Fruit fly (Drosophila melanogaster) whole organism, embryonic: Measurements from ENCODE around the gene mRpS25.

Experiments used
- CG10979 ChIP-seq: fragments of 200-800 bp; sonication (Bioruptor generic); optimal IDR thresholded peaks from 2 replicates; lab custom pipeline; 2018; ENCODE audit warnings: missing biosample characterization, mild to moderate bottlenecking, missing genetic modification characterization, moderate library complexity
- CG11696 ChIP-seq: fragments of 200-800 bp; sonication (Bioruptor generic); IDR thresholded peaks from 2 replicates; pipeline ENCODE4 v1.3.6; 2022; ENCODE audit warnings: missing biosample characterization, missing genetic modification characterization
- CG11723 ChIP-seq: fragments of 200-800 bp; sonication (Bioruptor generic); optimal IDR thresholded peaks from 2 replicates; lab custom pipeline; 2017; ENCODE audit warnings: missing biosample characterization, mild to moderate bottlenecking, missing genetic modification characterization
- CG12236 ChIP-seq: fragments of 200-800 bp; sonication (Bioruptor generic); optimal IDR thresholded peaks from 2 replicates; lab custom pipeline; 2016; ENCODE audit warnings: missing biosample characterization, missing genetic modification characterization
- CG13123 ChIP-seq: fragments of 200-800 bp; sonication (Bioruptor generic); optimal IDR thresholded peaks from 2 replicates; lab custom pipeline; 2016; ENCODE audit warnings: missing biosample characterization, missing genetic modification characterization
- CG13775 ChIP-seq: fragments of 200-800 bp; sonication (Bioruptor generic); optimal IDR thresholded peaks from 3 replicates; lab custom pipeline; 2017; ENCODE audit warnings: missing biosample characterization, mild to moderate bottlenecking, missing genetic modification characterization
- CG17328 ChIP-seq: fragments of 200-800 bp; sonication (Bioruptor generic); IDR thresholded peaks from 2 replicates; pipeline ENCODE4 v1.3.6; 2022; ENCODE audit warnings: missing biosample characterization, missing genetic modification characterization
- CG17802 ChIP-seq: fragments of 200-800 bp; sonication (Bioruptor generic); optimal IDR thresholded peaks from 2 replicates; lab custom pipeline; 2018; ENCODE audit warnings: missing biosample characterization, mild to moderate bottlenecking, missing genetic modification characterization, moderate library complexity
- CG18262 ChIP-seq: fragments of 200-800 bp; optimal IDR thresholded peaks from 3 replicates; lab custom pipeline; 2019; ENCODE audit warnings: missing biosample characterization, mild to moderate bottlenecking, missing genetic modification characterization, moderate library complexity
- CG1832 ChIP-seq: fragments of 200-800 bp; sonication (Bioruptor generic); optimal IDR thresholded peaks from 2 replicates; lab custom pipeline; 2017; ENCODE audit warnings: missing biosample characterization, mild to moderate bottlenecking, missing genetic modification characterization, inconsistent platforms
- CG18476 ChIP-seq: fragments of 200-800 bp; sonication (Bioruptor generic); optimal IDR thresholded peaks from 2 replicates; lab custom pipeline; 2016; ENCODE audit warnings: missing biosample characterization, mild to moderate bottlenecking, missing genetic modification characterization
- CG32532 ChIP-seq: fragments of 200-800 bp; sonication (Bioruptor generic); IDR thresholded peaks from 2 replicates; pipeline ENCODE4 v1.3.6; 2022; ENCODE audit warnings: missing biosample characterization, missing genetic modification characterization
- CG32767 ChIP-seq: fragments of 200-800 bp; sonication (Bioruptor generic); IDR thresholded peaks from 2 replicates; pipeline ENCODE4 v1.3.6; 2022; ENCODE audit warnings: missing biosample characterization, missing genetic modification characterization
- CG3407 ChIP-seq: fragments of 200-800 bp; sonication (Bioruptor generic); optimal IDR thresholded peaks from 2 replicates; lab custom pipeline; 2018; ENCODE audit warnings: missing biosample characterization, mild to moderate bottlenecking, missing genetic modification characterization
- CG3995 ChIP-seq: fragments of 200-800 bp; sonication (Bioruptor generic); optimal IDR thresholded peaks from 3 replicates; lab custom pipeline; 2016; ENCODE audit warnings: missing biosample characterization, missing genetic modification characterization
- CG4360 ChIP-seq: fragments of 200-800 bp; sonication (Bioruptor generic); IDR thresholded peaks from 2 replicates; pipeline ENCODE4 v1.3.6; 2022; ENCODE audit warnings: missing biosample characterization, missing genetic modification characterization
- CG5245 ChIP-seq: fragments of 200-800 bp; sonication (Bioruptor generic); optimal IDR thresholded peaks from 3 replicates; lab custom pipeline; 2016; ENCODE audit warnings: missing biosample characterization, missing genetic modification characterization
- CG6791 ChIP-seq: fragments of 200-800 bp; sonication (Bioruptor generic); IDR thresholded peaks from 3 replicates; pipeline ENCODE4 v1.3.6; 2022; ENCODE audit warnings: missing biosample characterization, missing genetic modification characterization; ENCODE audit not compliant: partially characterized antibody
- CG6854 ChIP-seq: fragments of 200-800 bp; sonication (Bioruptor generic); optimal IDR thresholded peaks from 3 replicates; lab custom pipeline; 2017; ENCODE audit warnings: missing biosample characterization, mild to moderate bottlenecking, missing genetic modification characterization
- CG7271 ChIP-seq: fragments of 200-800 bp; sonication (Bioruptor generic); optimal IDR thresholded peaks from 2 replicates; lab custom pipeline; 2018; ENCODE audit warnings: missing biosample characterization, mild to moderate bottlenecking, missing genetic modification characterization, moderate library complexity
- CG7372 ChIP-seq: fragments of 200-800 bp; sonication (Bioruptor generic); IDR thresholded peaks from 2 replicates; pipeline ENCODE4 v1.3.6; 2022; ENCODE audit warnings: missing biosample characterization, missing genetic modification characterization
- CrebB ChIP-seq: fragments of 200-800 bp; sonication (Bioruptor generic); optimal IDR thresholded peaks from 3 replicates; lab custom pipeline; 2018; ENCODE audit warnings: missing biosample characterization, mild to moderate bottlenecking, missing genetic modification characterization
- E2f2 ChIP-seq: fragments of 200-800 bp; sonication (Bioruptor generic); IDR thresholded peaks from 2 replicates; pipeline ENCODE4 v1.3.6; 2022; ENCODE audit warnings: missing biosample characterization, missing genetic modification characterization
- GATAe ChIP-seq: fragments of 200-800 bp; sonication (Bioruptor generic); conservative IDR thresholded peaks from 2 replicates; pipeline ENCODE4 v1.3.6; 2022; ENCODE audit warnings: missing biosample characterization, missing genetic modification characterization
- HmgZ ChIP-seq: fragments of 200-800 bp; sonication (Bioruptor generic); optimal IDR thresholded peaks from 2 replicates; lab custom pipeline; 2018; ENCODE audit warnings: missing biosample characterization, mild to moderate bottlenecking, missing genetic modification characterization
- Kr ChIP-seq: fragments of 200-800 bp; sonication (Bioruptor generic); optimal IDR thresholded peaks from 2 replicates; lab custom pipeline; 2017; ENCODE audit warnings: missing biosample characterization, mild to moderate bottlenecking, missing genetic modification characterization
- Mad ChIP-seq: fragments of 200-800 bp; sonication (Bioruptor generic); optimal IDR thresholded peaks from 2 replicates; lab custom pipeline; 2016; ENCODE audit warnings: missing biosample characterization, missing genetic modification characterization
- Myb ChIP-seq: fragments of 200-800 bp; sonication (Bioruptor generic); optimal IDR thresholded peaks from 2 replicates; lab custom pipeline; 2016; ENCODE audit warnings: missing biosample characterization, missing genetic modification characterization
- NC2α ChIP-seq: fragments of 200-800 bp; sonication (Bioruptor generic); optimal IDR thresholded peaks from 2 replicates; lab custom pipeline; 2016; ENCODE audit warnings: missing biosample characterization, missing genetic modification characterization
- Oaz ChIP-seq: fragments of 200-800 bp; sonication (Bioruptor generic); IDR thresholded peaks from 2 replicates; pipeline ENCODE4 v1.3.6; 2022; ENCODE audit warnings: missing biosample characterization, missing genetic modification characterization
- Trl ChIP-seq, 3 experiments: fragments of >200 bp in 2 of 3; fragments of 200-800 bp in 1 of 3; sonication (Bioruptor generic) in 1 of 3; optimal IDR thresholded peaks; 2 replicates in 1 of 3; 3 replicates in 2 of 3; lab custom pipeline; 2016 to 2017; ENCODE audit warnings: missing biosample characterization in 1 of 3, missing genetic modification characterization in 1 of 3
- az2 ChIP-seq: fragments of 200-800 bp; sonication (Bioruptor generic); optimal IDR thresholded peaks from 3 replicates; lab custom pipeline; 2016; ENCODE audit warnings: missing biosample characterization, missing genetic modification characterization
- cas ChIP-seq: fragments of 200-800 bp; sonication (Bioruptor generic); IDR thresholded peaks from 2 replicates; pipeline ENCODE4 v1.3.6; 2022; ENCODE audit warnings: missing biosample characterization, missing genetic modification characterization
- ci ChIP-seq: fragments of 200-800 bp; sonication (Bioruptor generic); IDR thresholded peaks from 3 replicates; pipeline ENCODE4 v1.3.6; 2022; ENCODE audit warnings: missing biosample characterization, missing genetic modification characterization
- gcm2 ChIP-seq: fragments of 200-800 bp; sonication (Bioruptor generic); optimal IDR thresholded peaks from 2 replicates; lab custom pipeline; 2016; ENCODE audit warnings: missing biosample characterization, missing genetic modification characterization
- grau ChIP-seq: fragments of 200-800 bp; optimal IDR thresholded peaks from 3 replicates; lab custom pipeline; 2019; ENCODE audit warnings: missing biosample characterization, mild to moderate bottlenecking, missing genetic modification characterization, moderate library complexity
- gsb ChIP-seq: fragments of 200-800 bp; sonication (Bioruptor generic); IDR thresholded peaks from 2 replicates; pipeline ENCODE4 v1.3.6; 2022; ENCODE audit warnings: missing biosample characterization, missing genetic modification characterization
- kni ChIP-seq: fragments of 200-800 bp; sonication (Bioruptor generic); optimal IDR thresholded peaks from 3 replicates; lab custom pipeline; 2017; ENCODE audit warnings: mild to moderate bottlenecking, missing biosample characterization, missing genetic modification reagents, missing genetic modification characterization
- lilli ChIP-seq: fragments of 200-800 bp; sonication (Bioruptor generic); optimal IDR thresholded peaks from 3 replicates; lab custom pipeline; 2016; ENCODE audit warnings: missing biosample characterization, missing genetic modification characterization
- mam ChIP-seq: fragments of 200-800 bp; sonication (Bioruptor generic); optimal IDR thresholded peaks from 3 replicates; lab custom pipeline; 2016; ENCODE audit warnings: missing biosample characterization, missing genetic modification characterization
- odd ChIP-seq: fragments of 200-800 bp; sonication (Bioruptor generic); optimal IDR thresholded peaks from 2 replicates; lab custom pipeline; 2017; ENCODE audit warnings: missing biosample characterization, mild to moderate bottlenecking, missing genetic modification characterization
- peb ChIP-seq: fragments of 200-800 bp; sonication (Bioruptor generic); IDR thresholded peaks from 2 replicates; pipeline ENCODE4 v1.3.6; 2022; ENCODE audit warnings: missing biosample characterization, missing genetic modification characterization
- pita ChIP-seq: fragments of 200-800 bp; sonication (Bioruptor generic); optimal IDR thresholded peaks from 2 replicates; lab custom pipeline; 2017; ENCODE audit warnings: missing biosample characterization, mild to moderate bottlenecking, missing genetic modification characterization
- pnt ChIP-seq: fragments of 200-800 bp; sonication (Bioruptor generic); optimal IDR thresholded peaks from 3 replicates; lab custom pipeline; 2016; ENCODE audit warnings: missing biosample characterization, missing genetic modification characterization
- pros ChIP-seq: fragments of 200-800 bp; sonication (Bioruptor generic); optimal IDR thresholded peaks from 3 replicates; lab custom pipeline; 2019; ENCODE audit warnings: missing biosample characterization, mild to moderate bottlenecking, missing genetic modification characterization, moderate library complexity
- psq ChIP-seq: fragments of 200-800 bp; sonication (Bioruptor generic); optimal IDR thresholded peaks from 2 replicates; lab custom pipeline; 2017; ENCODE audit warnings: missing biosample characterization, missing genetic modification characterization
- ranshi ChIP-seq: fragments of 200-800 bp; sonication (Bioruptor generic); IDR thresholded peaks from 2 replicates; pipeline ENCODE4 v1.3.6; 2022; ENCODE audit warnings: missing biosample characterization, missing genetic modification characterization
- slbo ChIP-seq: fragments of 200-800 bp; sonication (Bioruptor generic); IDR thresholded peaks from 2 replicates; pipeline ENCODE4 v1.3.6; 2022; ENCODE audit warnings: missing biosample characterization, missing genetic modification characterization
- sob ChIP-seq: fragments of 200-800 bp; sonication (Bioruptor generic); IDR thresholded peaks from 2 replicates; pipeline ENCODE4 v1.3.6; 2022; ENCODE audit warnings: missing biosample characterization, missing genetic modification characterization
- ttk ChIP-seq: fragments of 200-800 bp; sonication (Bioruptor generic); IDR thresholded peaks from 2 replicates; pipeline ENCODE4 v2.1.2; 2022; ENCODE audit warnings: missing biosample characterization, missing genetic modification characterization
- tup ChIP-seq: fragments of 200-800 bp; sonication (Bioruptor generic); optimal IDR thresholded peaks from 2 replicates; lab custom pipeline; 2016; ENCODE audit warnings: missing biosample characterization, mild to moderate bottlenecking, missing genetic modification characterization, moderate library complexity
- wdn ChIP-seq: fragments of 200-800 bp; sonication (Bioruptor generic); IDR thresholded peaks from 2 replicates; pipeline ENCODE4 v1.3.6; 2022; ENCODE audit warnings: missing biosample characterization, missing genetic modification characterization

Gene mRpS25

DNA sequence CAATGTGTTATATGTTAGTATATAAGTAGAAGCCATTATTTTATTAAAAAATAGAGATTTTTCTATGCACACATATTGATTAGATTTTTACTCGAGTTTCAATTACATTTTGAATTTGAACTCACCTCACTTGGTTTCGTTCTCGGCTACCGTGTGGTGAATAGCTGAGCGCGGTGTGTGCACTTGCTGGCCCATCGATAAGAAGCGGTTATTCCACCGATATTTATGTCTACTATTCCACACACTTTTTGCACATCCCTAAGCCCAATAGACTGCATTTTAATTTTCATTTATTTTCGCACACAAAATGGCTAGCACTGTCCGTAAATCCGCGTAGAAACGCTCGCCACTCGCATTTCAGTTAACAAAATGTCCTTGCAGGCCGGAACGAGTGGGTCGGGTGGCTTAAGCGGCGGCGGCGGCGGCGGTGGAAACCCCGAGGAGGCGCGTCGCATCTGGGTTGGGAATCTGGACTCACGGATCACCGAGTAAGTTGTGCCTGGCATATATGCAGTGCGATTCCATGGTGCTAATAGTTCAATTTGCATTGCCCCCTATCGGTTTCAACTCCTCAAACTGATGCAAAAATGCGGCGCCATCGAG lies 2.3 kb downstream of the mRpS25 start, which contains the start of gene CG14414 (continued):
- TF ChIP-seq CG6854 (no peak), Mad (GFP tag; lab: Kevin White, UChicago) (no peak), pita (GFP tag; lab: Kevin White, UChicago) (peak; percentile 76), sob (GFP tag; lab: Robert Waterston, UW) (0 out of 2 replicates have a peak, but pooled peaks have one; percentile 28), CG10979 (tag; lab: Kevin White, UChicago) (no peak), NC2α (GFP tag; lab: Kevin White, UChicago) (no peak), mam (peak; percentile 20), slbo (GFP tag; lab: Robert Waterston, UW) (peak; percentile 74), CG3407 (GFP tag; lab: Kevin White, UChicago) (no peak), CG13123 (GFP tag; lab: Kevin White, UChicago) (no peak), CG6791 (peak; percentile 86), CG32532 (GFP tag; lab: Robert Waterston, UW) (peak; percentile 51; the same call in 1 of the 2 replicates), GATAe (GFP tag; lab: Robert Waterston, UW) (no peak), kni (no peak), odd (GFP tag; lab: Kevin White, UChicago) (no peak), grau (tag; lab: Kevin White, UChicago) (no peak), ranshi (GFP tag; lab: Robert Waterston, UW) (no peak), lilli (GFP tag; lab: Kevin White, UChicago) (peak; percentile 43), CG4360 (GFP tag; lab: Robert Waterston, UW) (no peak), gsb (GFP tag; lab: Robert Waterston, UW) (no peak), CG13775 (GFP tag; lab: Kevin White, UChicago) (no peak), E2f2 (GFP tag; lab: Robert Waterston, UW) (peak; percentile 89), CG11723 (GFP tag; lab: Kevin White, UChicago) (no peak), CG18262 (no peak), pnt (GFP tag; lab: Kevin White, UChicago) (no peak), CG12236 (GFP tag; lab: Kevin White, UChicago) (no peak), gcm2 (GFP tag; lab: Kevin White, UChicago) (no peak), ttk (no peak), az2 (GFP tag; lab: Kevin White, UChicago) (no peak), tup (GFP tag; lab: Kevin White, UChicago) (no peak), CG32767 (GFP tag; lab: Robert Waterston, UW) (no peak), CG3995 (GFP tag; lab: Kevin White, UChicago) (peak; percentile 23), CG7271 (tag; lab: Kevin White, UChicago) (no peak), psq (GFP tag; lab: Kevin White, UChicago) (no peak), Kr (GFP tag; lab: Kevin White, UChicago) (no peak), CG11696 (GFP tag; lab: Robert Waterston, UW) (no peak), Oaz (GFP tag; lab: Robert Waterston, UW) (no peak), ci (GFP tag; lab: Robert Waterston, UW) (no peak), CrebB (no peak), Trl (optimal IDR thresholded peaks at IDR 0.05; lab: Kevin White, UChicago) (no peak), Trl (GFP tag; optimal IDR thresholded peaks at IDR 0.05; lab: Kevin White, UChicago) (peak; percentile 41), CG17802 (tag; lab: Kevin White, UChicago) (no peak), wdn (GFP tag; lab: Robert Waterston, UW) (no peak), Myb (GFP tag; lab: Kevin White, UChicago) (peak; percentile 79), peb (GFP tag; lab: Robert Waterston, UW) (no peak), CG17328 (GFP tag; lab: Robert Waterston, UW) (no peak), pros (GFP tag; lab: Kevin White, UChicago) (no peak), CG1832 (GFP tag; lab: Kevin White, UChicago) (no peak), CG7372 (GFP tag; lab: Robert Waterston, UW) (no peak), cas (GFP tag; lab: Robert Waterston, UW) (no peak), CG18476 (GFP tag; lab: Kevin White, UChicago) (no peak), CG5245 (GFP tag; lab: Kevin White, UChicago) (no peak), HmgZ (tag; lab: Kevin White, UChicago) (peak; percentile 60)
